Worm (Caenorhabditis elegans) whole organism, L3 larva: ENCODE measurements around the gene gly-20.

ENCODE experiments used
- aly-2 ChIP-seq: fragments of 150-350 bp; optimal IDR thresholded peaks from 2 replicates; lab custom pipeline; 2014; ENCODE audit warnings: missing biosample characterization, missing genetic modification characterization
- egl-27 ChIP-seq: sonication (generic microtip); optimal IDR thresholded peaks from 4 replicates; lab custom pipeline; 2017; ENCODE audit warnings: missing biosample characterization, missing genetic modification reagents, missing genetic modification characterization
- elt-1 ChIP-seq: fragments of 150-350 bp; optimal IDR thresholded peaks from 2 replicates; lab custom pipeline; 2014; ENCODE audit warnings: missing biosample characterization, missing genetic modification characterization
- jun-1 ChIP-seq: fragments of 150-350 bp; optimal IDR thresholded peaks from 2 replicates; lab custom pipeline; 2014; ENCODE audit warnings: missing biosample characterization, missing genetic modification reagents, missing genetic modification characterization
- lin-15B ChIP-seq: fragments of 150-350 bp; optimal IDR thresholded peaks from 2 replicates; lab custom pipeline; 2014; ENCODE audit warnings: missing biosample characterization, missing genetic modification characterization
- nhr-237 ChIP-seq: fragments of 150-350 bp; optimal IDR thresholded peaks from 2 replicates; lab custom pipeline; 2014; ENCODE audit warnings: missing biosample characterization, missing genetic modification characterization
- pha-4 ChIP-seq: fragments of 150-350 bp; optimal IDR thresholded peaks from 2 replicates; lab custom pipeline; 2014; ENCODE audit warnings: missing biosample characterization, missing genetic modification reagents, missing genetic modification characterization
- snpc-4 ChIP-seq: fragments of 150-350 bp; optimal IDR thresholded peaks from 2 replicates; lab custom pipeline; 2014; ENCODE audit warnings: missing biosample characterization, missing genetic modification characterization
- unc-62 ChIP-seq: fragments of 150-350 bp; sonication (generic microtip); optimal IDR thresholded peaks from 4 replicates; lab custom pipeline; 2014; ENCODE audit warnings: missing biosample characterization, missing genetic modification reagents, missing genetic modification characterization
- ztf-11 ChIP-seq: fragments of 150-350 bp; optimal IDR thresholded peaks from 2 replicates; lab custom pipeline; 2014; ENCODE audit warnings: missing biosample characterization, missing genetic modification characterization

DNA sequence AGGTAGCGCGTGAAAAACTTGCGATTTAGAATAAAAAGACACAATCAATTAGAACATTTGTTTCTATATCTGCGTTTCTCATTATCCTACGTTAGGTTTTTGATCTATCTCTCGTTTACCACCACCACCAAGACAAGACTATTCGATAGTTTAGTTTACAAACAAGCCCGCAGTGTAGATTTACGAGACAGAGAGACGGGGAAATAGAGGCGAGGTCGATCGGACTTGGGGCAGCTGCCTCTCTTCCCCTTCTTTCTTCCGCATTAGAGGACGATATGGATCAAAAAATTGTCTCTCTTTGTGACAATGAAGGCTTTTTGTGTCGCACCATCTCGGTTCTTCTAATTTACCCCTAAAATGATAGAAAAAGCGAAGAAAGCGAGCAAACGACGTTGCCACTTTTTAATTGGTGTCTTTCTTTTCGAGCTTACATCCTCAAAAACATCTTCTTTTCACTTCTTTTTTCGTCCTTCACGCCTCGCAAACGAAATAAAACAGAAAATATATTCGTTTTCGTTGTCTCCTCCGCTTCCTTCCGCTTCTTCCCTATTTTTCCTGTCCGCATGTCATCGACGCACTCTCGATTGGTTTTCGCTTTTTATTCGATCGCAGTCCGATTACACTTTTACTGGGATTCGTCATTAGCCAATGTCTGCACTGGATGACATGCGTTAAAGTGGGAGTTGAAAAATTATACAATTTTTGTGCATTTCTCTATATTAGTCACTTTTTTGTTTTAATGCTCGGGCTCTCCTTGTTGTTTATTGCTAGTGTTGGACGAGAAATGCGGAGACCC lies 760 bp upstream of the gly-20 start:
- TF ChIP-seq aly-2 (no peak), pha-4 (peak; percentile 39), elt-1 (tag; lab: Kevin White, UChicago) (no peak), egl-27 (tag; lab: Kevin White, UChicago) (no peak), ztf-11 (tag; lab: Kevin White, UChicago) (no peak), jun-1 (tag; lab: Kevin White, UChicago) (no peak), snpc-4 (tag; lab: Kevin White, UChicago) (no peak), lin-15B (tag; lab: Kevin White, UChicago) (no peak), unc-62 (no peak), nhr-237 (no peak)
